Worm (Caenorhabditis elegans) whole organism, L2 larva: ENCODE measurements around the gene htp-1.
A peak's percentile ranks its signal among the peaks of the same experiment; 100 is the strongest.

Source experiments
- C34F6.9 ChIP-seq: fragments of 150-350 bp; optimal IDR thresholded peaks from 2 replicates; lab custom pipeline; 2014; ENCODE audit warnings: missing biosample characterization, missing genetic modification characterization
- F13H6.1 ChIP-seq: sonication (generic microtip); optimal IDR thresholded peaks from 2 replicates; lab custom pipeline; 2016; ENCODE audit warnings: missing genetic modification characterization, missing compliant biosample characterization
- R02D3.7 ChIP-seq: fragments of 150-350 bp; optimal IDR thresholded peaks from 2 replicates; lab custom pipeline; 2014; ENCODE audit warnings: missing biosample characterization, missing genetic modification characterization
- Y55F3AM.14 ChIP-seq: fragments of 200-800 bp; sonication (Bioruptor generic); optimal IDR thresholded peaks from 2 replicates; lab custom pipeline; 2018; ENCODE audit warnings: mild to moderate bottlenecking, missing genetic modification characterization, missing compliant biosample characterization
- ZK546.5 ChIP-seq: sonication (generic microtip); optimal IDR thresholded peaks from 2 replicates; lab custom pipeline; 2017; ENCODE audit warnings: missing biosample characterization, missing genetic modification characterization
- alr-1 ChIP-seq: fragments of 150-350 bp; optimal IDR thresholded peaks from 2 replicates; lab custom pipeline; 2014; ENCODE audit warnings: missing biosample characterization, missing genetic modification characterization
- aly-2 ChIP-seq: fragments of 150-350 bp; optimal IDR thresholded peaks from 2 replicates; lab custom pipeline; 2014; ENCODE audit warnings: missing biosample characterization, missing genetic modification characterization
- ama-1 ChIP-seq: fragments of 150-350 bp; optimal IDR thresholded peaks from 2 replicates; lab custom pipeline; 2018; ENCODE audit warnings: inconsistent platforms
- blmp-1 ChIP-seq: sonication (generic microtip); optimal IDR thresholded peaks from 2 replicates; lab custom pipeline; 2017; ENCODE audit warnings: missing genetic modification characterization, mild to moderate bottlenecking, missing compliant biosample characterization, antibody characterized with exemption, moderate library complexity; ENCODE audit not compliant: insufficient read depth
- ceh-16 ChIP-seq: fragments of 150-350 bp; optimal IDR thresholded peaks from 2 replicates; lab custom pipeline; 2014; ENCODE audit warnings: missing biosample characterization, missing genetic modification characterization
- ceh-82 ChIP-seq: fragments of 150-350 bp; optimal IDR thresholded peaks from 2 replicates; lab custom pipeline; 2014; ENCODE audit warnings: missing biosample characterization, missing genetic modification characterization
- crh-2 ChIP-seq: sonication (generic microtip); optimal IDR thresholded peaks from 2 replicates; lab custom pipeline; 2017; ENCODE audit warnings: missing biosample characterization, missing genetic modification characterization
- dmd-4 ChIP-seq: sonication (generic microtip); optimal IDR thresholded peaks from 2 replicates; lab custom pipeline; 2017; ENCODE audit warnings: missing biosample characterization, missing genetic modification characterization
- egl-27 ChIP-seq: sonication (generic microtip); optimal IDR thresholded peaks from 3 replicates; lab custom pipeline; 2017; ENCODE audit warnings: missing biosample characterization, missing genetic modification reagents, missing genetic modification characterization
- elt-1 ChIP-seq: fragments of 150-350 bp; optimal IDR thresholded peaks from 2 replicates; lab custom pipeline; 2014; ENCODE audit warnings: missing biosample characterization, missing genetic modification characterization
- elt-3 ChIP-seq: sonication (generic microtip); optimal IDR thresholded peaks from 2 replicates; lab custom pipeline; 2017; ENCODE audit warnings: missing biosample characterization, missing genetic modification characterization
- fos-1 ChIP-seq: fragments of 150-350 bp; optimal IDR thresholded peaks from 2 replicates; lab custom pipeline; 2014; ENCODE audit warnings: missing biosample characterization, missing genetic modification characterization
- gmeb-1 ChIP-seq: fragments of 150-350 bp; optimal IDR thresholded peaks from 2 replicates; lab custom pipeline; 2014; ENCODE audit warnings: missing biosample characterization, missing genetic modification characterization
- lin-11 ChIP-seq: fragments of 150-350 bp; sonication (generic microtip); optimal IDR thresholded peaks from 2 replicates; lab custom pipeline; 2014; ENCODE audit warnings: missing biosample characterization, missing genetic modification characterization, inconsistent platforms, mixed read lengths
- lin-13 ChIP-seq: fragments of 150-350 bp; optimal IDR thresholded peaks from 2 replicates; lab custom pipeline; 2014; ENCODE audit warnings: missing biosample characterization, missing genetic modification reagents, missing genetic modification characterization
- lin-39 ChIP-seq: fragments of 150-350 bp; optimal IDR thresholded peaks from 2 replicates; lab custom pipeline; 2014; ENCODE audit warnings: missing biosample characterization, missing genetic modification reagents, missing genetic modification characterization
- lsy-2 ChIP-seq, 2 experiments: fragments of 150-350 bp in 1 of 2; sonication (generic microtip) in 1 of 2; optimal IDR thresholded peaks; 2 replicates each; lab custom pipeline; 2014 to 2017; ENCODE audit warnings: missing biosample characterization in 2 of 2, missing genetic modification characterization in 2 of 2
- mab-5 ChIP-seq: fragments of 150-350 bp; optimal IDR thresholded peaks from 2 replicates; lab custom pipeline; 2014; ENCODE audit warnings: missing biosample characterization, missing genetic modification characterization
- mbf-1 ChIP-seq: sonication (generic microtip); optimal IDR thresholded peaks from 2 replicates; lab custom pipeline; 2017; ENCODE audit warnings: missing biosample characterization, missing genetic modification characterization
- mdl-1 ChIP-seq, 2 experiments: fragments of 150-350 bp in 1 of 2; sonication (generic microtip) in 1 of 2; optimal IDR thresholded peaks; 2 replicates each; lab custom pipeline; 2017; ENCODE audit warnings: missing biosample characterization in 2 of 2, missing genetic modification characterization in 2 of 2
- nhr-10 ChIP-seq: sonication (generic microtip); optimal IDR thresholded peaks from 2 replicates; lab custom pipeline; 2017; ENCODE audit warnings: missing biosample characterization, missing genetic modification characterization
- nhr-11 ChIP-seq: fragments of 150-350 bp; optimal IDR thresholded peaks from 2 replicates; lab custom pipeline; 2014; ENCODE audit warnings: missing biosample characterization, missing genetic modification characterization
- nhr-12 ChIP-seq: fragments of 150-350 bp; optimal IDR thresholded peaks from 2 replicates; lab custom pipeline; 2014; ENCODE audit warnings: missing biosample characterization, missing genetic modification characterization
- nhr-129 ChIP-seq: fragments of 150-350 bp; optimal IDR thresholded peaks from 2 replicates; lab custom pipeline; 2014; ENCODE audit warnings: missing biosample characterization, missing genetic modification characterization
- nhr-21 ChIP-seq: fragments of 150-350 bp; optimal IDR thresholded peaks from 2 replicates; lab custom pipeline; 2014; ENCODE audit warnings: missing biosample characterization, missing genetic modification characterization
- nhr-23 ChIP-seq: fragments of 150-350 bp; optimal IDR thresholded peaks from 2 replicates; lab custom pipeline; 2014; ENCODE audit warnings: missing biosample characterization, missing genetic modification reagents, missing genetic modification characterization
- nhr-237 ChIP-seq: fragments of 150-350 bp; optimal IDR thresholded peaks from 2 replicates; lab custom pipeline; 2014; ENCODE audit warnings: missing biosample characterization, missing genetic modification characterization
- nhr-25 ChIP-seq: fragments of 150-350 bp; sonication (generic microtip); optimal IDR thresholded peaks from 3 replicates; lab custom pipeline; 2014; ENCODE audit warnings: missing biosample characterization, missing genetic modification characterization
- nhr-6 ChIP-seq: fragments of 150-350 bp; optimal IDR thresholded peaks from 2 replicates; lab custom pipeline; 2014; ENCODE audit warnings: missing biosample characterization, missing genetic modification characterization
- nhr-77 ChIP-seq: fragments of 150-350 bp; optimal IDR thresholded peaks from 2 replicates; lab custom pipeline; 2014; ENCODE audit warnings: missing biosample characterization, missing genetic modification characterization
- peb-1 ChIP-seq: fragments of 150-350 bp; optimal IDR thresholded peaks from 2 replicates; lab custom pipeline; 2014; ENCODE audit warnings: missing biosample characterization, missing genetic modification characterization
- sem-4 ChIP-seq: fragments of 150-350 bp; optimal IDR thresholded peaks from 2 replicates; lab custom pipeline; 2014; ENCODE audit warnings: missing biosample characterization, missing genetic modification reagents, missing genetic modification characterization
- skn-1 ChIP-seq: sonication (generic microtip); optimal IDR thresholded peaks from 2 replicates; lab custom pipeline; 2017; ENCODE audit warnings: missing biosample characterization, missing genetic modification characterization
- sma-3 ChIP-seq: sonication (generic microtip); optimal IDR thresholded peaks from 2 replicates; lab custom pipeline; 2016; ENCODE audit warnings: missing genetic modification reagents, missing genetic modification characterization, missing compliant biosample characterization
- sma-9 ChIP-seq, 2 experiments: fragments of 150-350 bp in 1 of 2; sonication (generic microtip) in 1 of 2; optimal IDR thresholded peaks; 2 replicates each; lab custom pipeline; 2014 to 2016; ENCODE audit warnings: missing genetic modification characterization in 2 of 2, mild to moderate bottlenecking in 1 of 2, missing biosample characterization in 1 of 2, missing compliant biosample characterization in 1 of 2, missing genetic modification reagents in 1 of 2, moderate library complexity in 1 of 2
- snpc-4 ChIP-seq: fragments of 150-350 bp; optimal IDR thresholded peaks from 2 replicates; lab custom pipeline; 2014; ENCODE audit warnings: missing biosample characterization, missing genetic modification characterization
- unc-39 ChIP-seq: fragments of 150-350 bp; optimal IDR thresholded peaks from 2 replicates; lab custom pipeline; 2014; ENCODE audit warnings: missing biosample characterization, missing genetic modification characterization
- unc-55 ChIP-seq: fragments of 150-350 bp; sonication (generic microtip); optimal IDR thresholded peaks from 3 replicates; lab custom pipeline; 2014; ENCODE audit warnings: missing biosample characterization, missing genetic modification reagents, missing genetic modification characterization
- unc-62 ChIP-seq: fragments of 150-350 bp; optimal IDR thresholded peaks from 2 replicates; lab custom pipeline; 2014; ENCODE audit warnings: missing biosample characterization, missing genetic modification reagents, missing genetic modification characterization
- zag-1 ChIP-seq: fragments of 150-350 bp; optimal IDR thresholded peaks from 2 replicates; lab custom pipeline; 2014; ENCODE audit warnings: missing biosample characterization, missing genetic modification characterization
- ztf-1 ChIP-seq: fragments of 200-800 bp; sonication (Bioruptor generic); conservative IDR thresholded peaks from 2 replicates; pipeline ENCODE4 v1.3.6; 2022; ENCODE audit warnings: missing genetic modification characterization, missing compliant biosample characterization
- ztf-11 ChIP-seq: sonication (generic microtip); optimal IDR thresholded peaks from 2 replicates; lab custom pipeline; 2017; ENCODE audit warnings: missing biosample characterization, missing genetic modification characterization
- ztf-4 ChIP-seq: fragments of 150-350 bp; optimal IDR thresholded peaks from 2 replicates; lab custom pipeline; 2014; ENCODE audit warnings: missing biosample characterization, missing genetic modification characterization

The htp-1 gene

DNA sequence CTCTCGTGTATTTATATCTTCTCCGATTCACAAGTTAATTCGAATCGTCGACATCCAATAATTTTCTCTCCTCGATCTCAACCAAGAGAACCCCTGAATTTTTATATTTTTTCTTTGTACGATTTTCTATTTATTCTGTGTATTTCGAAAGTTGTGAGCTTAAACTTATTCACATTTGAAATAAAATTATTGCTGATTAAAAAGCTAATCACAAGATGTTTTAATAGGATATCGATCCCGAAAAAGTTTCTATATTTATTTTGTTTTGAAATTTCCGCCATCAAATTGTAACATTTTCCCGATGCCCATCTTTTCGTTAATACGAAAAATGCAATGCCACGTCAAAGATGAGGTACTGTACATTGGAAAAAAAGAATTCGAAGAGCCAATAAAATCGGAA is 5.4 kb upstream of the htp-1 start, which contains the start of gene ZK616.3:
Gene ZK616.3, plus strand, starts transcription at position 301 of the 400 bp plus-strand sequence.
- no peak for TF ChIP-seq ztf-11 (tag; lab: Kevin White, UChicago)
- no peak for TF ChIP-seq aly-2 (tag; lab: Kevin White, UChicago)
- TF ChIP-seq alr-1: no peak
- no peak for TF ChIP-seq nhr-21
- TF ChIP-seq nhr-77 (tag; lab: Kevin White, UChicago): no peak
- no peak for TF ChIP-seq elt-3 (tag; lab: Kevin White, UChicago)
- TF ChIP-seq ceh-16 (tag; lab: Kevin White, UChicago): no peak

DNA sequence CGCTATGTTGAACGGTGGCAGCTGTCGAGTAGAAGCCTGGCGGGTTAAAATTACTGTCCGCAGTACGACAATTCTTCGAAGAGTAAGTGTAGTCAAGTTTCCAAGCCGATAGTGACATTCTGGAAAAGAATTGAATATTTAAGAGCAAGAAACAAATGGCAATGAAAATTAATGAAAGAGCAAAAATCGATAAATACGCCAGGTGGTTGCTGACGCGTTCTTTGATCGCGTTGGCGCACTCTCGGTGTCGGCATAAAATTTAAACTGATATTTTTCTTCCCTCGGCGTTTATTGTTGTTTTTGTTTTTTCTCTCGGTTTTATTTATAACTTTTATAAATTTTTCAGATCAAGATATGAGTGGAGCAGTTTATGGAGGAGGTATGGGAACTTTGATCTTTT is 3.3 kb upstream of the htp-1 start, which contains the start of the genes perm-3 and swsn-6:
Gene perm-3, minus strand, starts transcription at position 118 of the 400 bp plus-strand sequence.
Gene swsn-6, plus strand, starts transcription at position 347 of the 400 bp plus-strand sequence.
- TF ChIP-seq mab-5 (peak; percentile 83), peb-1 (no peak), elt-3 (tag; lab: Kevin White, UChicago) (no peak), aly-2 (tag; lab: Kevin White, UChicago) (no peak), nhr-12 (tag; lab: Kevin White, UChicago) (no peak), blmp-1 (peak; percentile 49), dmd-4 (tag; lab: Kevin White, UChicago) (no peak), sma-3 (GFP tag; lab: Kevin White, UChicago) (peak; percentile 69), nhr-237 (tag; lab: Kevin White, UChicago) (no peak), gmeb-1 (tag; lab: Kevin White, UChicago) (peak; percentile 85), F13H6.1 (tag; lab: Kevin White, UChicago) (peak; percentile 77), unc-62 (GFP tag; lab: Kevin White, UChicago) (no peak), ztf-4 (tag; lab: Kevin White, UChicago) (no peak), ceh-82 (tag; lab: Kevin White, UChicago) (no peak), fos-1 (peak; percentile 60), nhr-77 (tag; lab: Kevin White, UChicago) (no peak), mbf-1 (no peak), snpc-4 (tag; lab: Kevin White, UChicago) (peak; percentile 64), nhr-129 (peak; percentile 60), elt-1 (tag; lab: Kevin White, UChicago) (no peak), zag-1 (tag; lab: Kevin White, UChicago) (peak; percentile 27), sma-9 (GFP tag; optimal IDR thresholded peaks at IDR 0.05; lab: Kevin White, UChicago) (peak; percentile 84), sma-9 (tag; optimal IDR thresholded peaks at IDR 0.05; lab: Kevin White, UChicago) (no peak), ztf-11 (tag; lab: Kevin White, UChicago) (no peak), egl-27 (tag; lab: Kevin White, UChicago) (peak; percentile 70), ceh-16 (tag; lab: Kevin White, UChicago) (peak; percentile 66), ama-1 (lab: Kevin White, UChicago) (no peak), ztf-1 (GFP tag; lab: Robert Waterston, UW) (no peak), lin-11 (peak; percentile 55), C34F6.9 (peak; percentile 90), nhr-6 (tag; lab: Kevin White, UChicago) (peak; percentile 63), nhr-23 (tag; lab: Kevin White, UChicago) (no peak), nhr-11 (no peak), Y55F3AM.14 (GFP tag; lab: Kevin White, UChicago) (no peak), skn-1 (peak; percentile 16), mdl-1 (tag; optimal IDR thresholded peaks at IDR 0.05; lab: Kevin White, UChicago) (no peak), lin-13 (GFP tag; lab: Kevin White, UChicago) (peak; percentile 77), sem-4 (tag; lab: Kevin White, UChicago) (peak; percentile 67), nhr-25 (tag; lab: Kevin White, UChicago) (peak; percentile 74), nhr-10 (tag; lab: Kevin White, UChicago) (peak; percentile 74), crh-2 (peak; percentile 83), ZK546.5 (tag; lab: Kevin White, UChicago) (peak; percentile 25), unc-39 (no peak), R02D3.7 (tag; lab: Kevin White, UChicago) (peak; percentile 25), nhr-21 (peak; percentile 51), lin-39 (tag; lab: Kevin White, UChicago) (no peak), lsy-2 (tag; optimal IDR thresholded peaks at IDR 0.05; lab: Kevin White, UChicago) (peak; percentile 87 to 92), alr-1 (no peak), unc-55 (GFP tag; lab: Kevin White, UChicago) (peak; percentile 90)
